Fruit fly (Drosophila melanogaster) whole organism, embryonic: ENCODE results near the gene goe.

ENCODE experiments used
- Awh ChIP-seq: fragments of 200-800 bp; sonication (Bioruptor generic); IDR thresholded peaks from 2 replicates; pipeline ENCODE4, ENCODE4 v1.3.6; 2022; ENCODE audit warnings: missing biosample characterization, missing genetic modification characterization
- CG10147 ChIP-seq: fragments of 200-800 bp; sonication (Bioruptor generic); optimal IDR thresholded peaks from 2 replicates; lab custom pipeline; 2019; ENCODE audit warnings: missing biosample characterization, mild to moderate bottlenecking, missing genetic modification characterization, moderate library complexity
- CG11504 ChIP-seq: fragments of 200-800 bp; sonication (Bioruptor generic); optimal IDR thresholded peaks from 3 replicates; lab custom pipeline; 2019; ENCODE audit warnings: missing biosample characterization, mild to moderate bottlenecking, missing genetic modification characterization, moderate library complexity
- CG11696 ChIP-seq: fragments of 200-800 bp; sonication (Bioruptor generic); IDR thresholded peaks from 2 replicates; pipeline ENCODE4 v1.3.6; 2022; ENCODE audit warnings: missing biosample characterization, missing genetic modification characterization
- CG12071 ChIP-seq: fragments of 200-800 bp; sonication (Bioruptor generic); optimal IDR thresholded peaks from 3 replicates; lab custom pipeline; 2018; ENCODE audit warnings: missing biosample characterization, mild to moderate bottlenecking, missing genetic modification characterization
- CG14667 ChIP-seq: fragments of 200-800 bp; sonication (Bioruptor generic); IDR thresholded peaks from 2 replicates; pipeline ENCODE4 v1.3.6; 2022; ENCODE audit warnings: missing biosample characterization, missing genetic modification characterization
- CG14710 ChIP-seq: fragments of 200-800 bp; sonication (Bioruptor generic); optimal IDR thresholded peaks from 3 replicates; lab custom pipeline; 2019; ENCODE audit warnings: missing biosample characterization, mild to moderate bottlenecking, missing genetic modification characterization, moderate library complexity
- CG14860 ChIP-seq: fragments of 200-800 bp; sonication (Bioruptor generic); IDR thresholded peaks from 3 replicates; pipeline ENCODE4 v1.3.6; 2022; ENCODE audit warnings: missing biosample characterization, missing genetic modification characterization; ENCODE audit not compliant: partially characterized antibody
- CG15479 ChIP-seq: fragments of 200-800 bp; sonication (Bioruptor generic); optimal IDR thresholded peaks from 3 replicates; lab custom pipeline; 2019; ENCODE audit warnings: missing biosample characterization, mild to moderate bottlenecking, missing genetic modification characterization, moderate library complexity
- CG15696 ChIP-seq: fragments of 200-800 bp; sonication (Bioruptor generic); optimal IDR thresholded peaks from 2 replicates; lab custom pipeline; 2019; ENCODE audit warnings: missing biosample characterization, mild to moderate bottlenecking, missing genetic modification characterization, moderate library complexity
- CG16779 ChIP-seq: fragments of 200-800 bp; sonication (Bioruptor generic); IDR thresholded peaks from 2 replicates; pipeline ENCODE4 v1.3.6; 2022; ENCODE audit warnings: missing biosample characterization, missing genetic modification characterization
- CG17385 ChIP-seq: fragments of 200-800 bp; sonication (Bioruptor generic); optimal IDR thresholded peaks from 3 replicates; lab custom pipeline; 2018; ENCODE audit warnings: missing biosample characterization, mild to moderate bottlenecking, missing genetic modification characterization
- CG2875 ChIP-seq: fragments of 200-800 bp; sonication (Bioruptor generic); optimal IDR thresholded peaks from 2 replicates; lab custom pipeline; 2017; ENCODE audit warnings: missing biosample characterization, mild to moderate bottlenecking, missing genetic modification characterization, missing genetic modification reagents
- CG31365 ChIP-seq: fragments of 200-800 bp; sonication (Bioruptor generic); optimal IDR thresholded peaks from 2 replicates; lab custom pipeline; 2018; ENCODE audit warnings: missing biosample characterization, mild to moderate bottlenecking, missing genetic modification characterization
- CG3995 ChIP-seq: fragments of 200-800 bp; sonication (Bioruptor generic); optimal IDR thresholded peaks from 3 replicates; lab custom pipeline; 2016; ENCODE audit warnings: missing biosample characterization, missing genetic modification characterization
- CTCF ChIP-seq: fragments of 200-800 bp; sonication (Bioruptor generic); optimal IDR thresholded peaks from 2 replicates; lab custom pipeline; 2017; ENCODE audit warnings: missing biosample characterization, mild to moderate bottlenecking, missing genetic modification characterization, moderate library complexity
- CoRest ChIP-seq: fragments of 200-800 bp; sonication (Bioruptor generic); optimal IDR thresholded peaks from 3 replicates; lab custom pipeline; 2018; ENCODE audit warnings: missing biosample characterization, mild to moderate bottlenecking, missing genetic modification characterization, moderate library complexity
- CrebB ChIP-seq: fragments of 200-800 bp; sonication (Bioruptor generic); optimal IDR thresholded peaks from 3 replicates; lab custom pipeline; 2018; ENCODE audit warnings: missing biosample characterization, mild to moderate bottlenecking, missing genetic modification characterization
- Dref ChIP-seq: fragments of 200-800 bp; sonication (Bioruptor generic); IDR thresholded peaks from 2 replicates; pipeline ENCODE4 v1.3.6; 2022; ENCODE audit warnings: missing biosample characterization, missing genetic modification characterization
- E2f2 ChIP-seq: fragments of 200-800 bp; sonication (Bioruptor generic); IDR thresholded peaks from 2 replicates; pipeline ENCODE4 v1.3.6; 2022; ENCODE audit warnings: missing biosample characterization, missing genetic modification characterization
- HHEX ChIP-seq: fragments of 200-800 bp; sonication (Bioruptor generic); optimal IDR thresholded peaks from 3 replicates; lab custom pipeline; 2017; ENCODE audit warnings: missing biosample characterization, mild to moderate bottlenecking, missing genetic modification characterization, missing genetic modification reagents
- Hey ChIP-seq: fragments of 200-800 bp; sonication (Bioruptor generic); optimal IDR thresholded peaks from 3 replicates; lab custom pipeline; 2018; ENCODE audit warnings: missing biosample characterization, mild to moderate bottlenecking, missing genetic modification characterization
- HmgD ChIP-seq: fragments of 200-800 bp; sonication (Bioruptor generic); optimal IDR thresholded peaks from 3 replicates; lab custom pipeline; 2016; ENCODE audit warnings: missing biosample characterization, missing genetic modification characterization
- Hr51 ChIP-seq, 2 experiments: fragments of 200-800 bp; sonication (Bioruptor generic); optimal IDR thresholded peaks; 2 replicates in 1 of 2; 3 replicates in 1 of 2; lab custom pipeline; 2016 to 2018; ENCODE audit warnings: missing biosample characterization in 2 of 2, missing genetic modification characterization in 2 of 2, mild to moderate bottlenecking in 1 of 2, moderate library complexity in 1 of 2
- Lim3 ChIP-seq: fragments of 200-800 bp; sonication (Bioruptor generic); IDR thresholded peaks from 2 replicates; pipeline ENCODE4 v1.3.6; 2022; ENCODE audit warnings: missing biosample characterization, missing genetic modification characterization
- MBD-R2 ChIP-seq: fragments of 200-800 bp; sonication (Bioruptor generic); IDR thresholded peaks from 2 replicates; pipeline ENCODE4 v1.3.6; 2022; ENCODE audit warnings: missing biosample characterization, missing genetic modification characterization
- Myb ChIP-seq: fragments of 200-800 bp; sonication (Bioruptor generic); optimal IDR thresholded peaks from 2 replicates; lab custom pipeline; 2016; ENCODE audit warnings: missing biosample characterization, missing genetic modification characterization
- Oaz ChIP-seq: fragments of 200-800 bp; sonication (Bioruptor generic); IDR thresholded peaks from 2 replicates; pipeline ENCODE4 v1.3.6; 2022; ENCODE audit warnings: missing biosample characterization, missing genetic modification characterization
- Rfx ChIP-seq: fragments of 200-800 bp; sonication (Bioruptor generic); IDR thresholded peaks from 2 replicates; pipeline ENCODE4 v1.3.6; 2022; ENCODE audit warnings: missing biosample characterization, missing genetic modification characterization
- Side ChIP-seq: fragments of 200-800 bp; sonication (Bioruptor generic); optimal IDR thresholded peaks from 2 replicates; lab custom pipeline; 2016; ENCODE audit warnings: missing biosample characterization, missing genetic modification characterization
- TFAM ChIP-seq: fragments of 200-800 bp; sonication (Bioruptor generic); optimal IDR thresholded peaks from 2 replicates; lab custom pipeline; 2017; ENCODE audit warnings: missing biosample characterization, missing genetic modification characterization, inconsistent platforms
- ac ChIP-seq: fragments of 200-800 bp; sonication (Bioruptor generic); optimal IDR thresholded peaks from 3 replicates; lab custom pipeline; 2017; ENCODE audit warnings: missing biosample characterization, mild to moderate bottlenecking, missing genetic modification characterization
- bab2 ChIP-seq: fragments of 200-800 bp; sonication (Bioruptor generic); optimal IDR thresholded peaks from 2 replicates; lab custom pipeline; 2016; ENCODE audit warnings: missing biosample characterization, missing genetic modification characterization
- btn ChIP-seq: fragments of 200-800 bp; sonication (Bioruptor generic); optimal IDR thresholded peaks from 2 replicates; lab custom pipeline; 2016; ENCODE audit warnings: missing biosample characterization, missing genetic modification characterization
- eve ChIP-seq, 2 experiments: fragments of >200 bp; optimal IDR thresholded peaks; 2 replicates each; lab custom pipeline; 2017; ENCODE audit warnings: missing biosample characterization in 2 of 2, missing genetic modification characterization in 2 of 2
- grn ChIP-seq: fragments of 200-800 bp; sonication (Bioruptor generic); optimal IDR thresholded peaks from 3 replicates; lab custom pipeline; 2017; ENCODE audit warnings: missing biosample characterization, missing genetic modification characterization
- hbn ChIP-seq: fragments of 200-800 bp; sonication (Bioruptor generic); IDR thresholded peaks from 2 replicates; pipeline ENCODE4 v1.3.6; 2022; ENCODE audit warnings: missing biosample characterization, missing genetic modification characterization; ENCODE audit not compliant: partially characterized antibody
- her ChIP-seq: fragments of 200-800 bp; sonication (Bioruptor generic); optimal IDR thresholded peaks from 2 replicates; lab custom pipeline; 2016; ENCODE audit warnings: missing biosample characterization, missing genetic modification characterization
- ken ChIP-seq: fragments of 200-800 bp; sonication (Bioruptor generic); IDR thresholded peaks from 3 replicates; pipeline ENCODE4 v1.3.6; 2022; ENCODE audit warnings: missing biosample characterization, missing genetic modification characterization
- lbe ChIP-seq: fragments of 200-800 bp; sonication (Bioruptor generic); optimal IDR thresholded peaks from 2 replicates; lab custom pipeline; 2016; ENCODE audit warnings: missing biosample characterization, mild to moderate bottlenecking, missing genetic modification characterization
- luna ChIP-seq: fragments of 200-800 bp; sonication (Bioruptor generic); optimal IDR thresholded peaks from 2 replicates; lab custom pipeline; 2016; ENCODE audit warnings: missing biosample characterization, missing genetic modification characterization
- pita ChIP-seq: fragments of 200-800 bp; sonication (Bioruptor generic); optimal IDR thresholded peaks from 2 replicates; lab custom pipeline; 2017; ENCODE audit warnings: missing biosample characterization, mild to moderate bottlenecking, missing genetic modification characterization
- repo ChIP-seq: fragments of 200-800 bp; sonication (Bioruptor generic); optimal IDR thresholded peaks from 2 replicates; lab custom pipeline; 2016; ENCODE audit warnings: missing biosample characterization, missing genetic modification characterization
- rib ChIP-seq: fragments of 200-800 bp; sonication (Bioruptor generic); IDR thresholded peaks from 2 replicates; pipeline ENCODE4 v1.3.6; 2022; ENCODE audit warnings: missing biosample characterization, missing genetic modification characterization
- sd ChIP-seq: fragments of 200-800 bp; sonication (Bioruptor generic); optimal IDR thresholded peaks from 3 replicates; lab custom pipeline; 2018; ENCODE audit warnings: missing biosample characterization, mild to moderate bottlenecking, missing genetic modification characterization, moderate library complexity
- slbo ChIP-seq: fragments of 200-800 bp; sonication (Bioruptor generic); IDR thresholded peaks from 2 replicates; pipeline ENCODE4 v1.3.6; 2022; ENCODE audit warnings: missing biosample characterization, missing genetic modification characterization
- slp2 ChIP-seq: fragments of 200-800 bp; sonication (Bioruptor generic); optimal IDR thresholded peaks from 2 replicates; lab custom pipeline; 2016; ENCODE audit warnings: missing biosample characterization, missing genetic modification characterization
- sna ChIP-seq: fragments of 200-800 bp; sonication (Bioruptor generic); IDR thresholded peaks from 2 replicates; pipeline ENCODE4 v1.3.6; 2022; ENCODE audit warnings: missing biosample characterization, missing genetic modification characterization; ENCODE audit not compliant: partially characterized antibody
- tin ChIP-seq: fragments of 200-800 bp; sonication (Bioruptor generic); optimal IDR thresholded peaks from 3 replicates; lab custom pipeline; 2016; ENCODE audit warnings: missing biosample characterization, missing genetic modification characterization
- vnd ChIP-seq: fragments of 200-800 bp; sonication (Bioruptor generic); IDR thresholded peaks from 3 replicates; pipeline ENCODE4 v1.3.6; 2022; ENCODE audit warnings: missing biosample characterization, missing genetic modification characterization; ENCODE audit not compliant: partially characterized antibody
- vvl ChIP-seq: fragments of 200-800 bp; sonication (Bioruptor generic); IDR thresholded peaks from 2 replicates; pipeline ENCODE4 v1.3.6; 2022; ENCODE audit warnings: missing biosample characterization, missing genetic modification characterization
- wor ChIP-seq: fragments of 200-800 bp; sonication (Bioruptor generic); IDR thresholded peaks from 2 replicates; pipeline ENCODE4 v1.3.6; 2022; ENCODE audit warnings: missing biosample characterization, missing genetic modification characterization
- zfh1 ChIP-seq: fragments of 200-800 bp; sonication (Bioruptor generic); IDR thresholded peaks from 3 replicates; pipeline ENCODE4 v1.3.6; 2022; ENCODE audit warnings: missing biosample characterization, missing genetic modification characterization

goe gene

dm6 chrX:16783743-16784142 lies 32.0 kb upstream of the goe start, which contains the start of gene mRpL22 (continued):
- no peak for TF ChIP-seq repo (GFP tag; lab: Kevin White, UChicago)
- no peak for TF ChIP-seq CG11696 (GFP tag; lab: Robert Waterston, UW)
- no peak for TF ChIP-seq CoRest (tag; lab: Kevin White, UChicago)
- no peak for TF ChIP-seq CG15696 (tag; lab: Kevin White, UChicago)
- no peak for TF ChIP-seq sd
- TF ChIP-seq hbn (GFP tag; lab: Robert Waterston, UW) = no peak
- no peak for TF ChIP-seq slp2 (GFP tag; lab: Kevin White, UChicago)
- peak; percentile 27 for TF ChIP-seq grn (GFP tag; lab: Kevin White, UChicago)
- TF ChIP-seq Oaz (GFP tag; lab: Robert Waterston, UW) = no peak
- TF ChIP-seq MBD-R2 (GFP tag; lab: Robert Waterston, UW) = peak; percentile 73
- peak; percentile 56 for TF ChIP-seq CG14710 (tag; lab: Kevin White, UChicago)
- no peak for TF ChIP-seq btn (GFP tag; lab: Kevin White, UChicago)
- no peak for TF ChIP-seq CG14860 (GFP tag; lab: Robert Waterston, UW)
- no peak for TF ChIP-seq pita (GFP tag; lab: Kevin White, UChicago)
- no peak for TF ChIP-seq Side (GFP tag; lab: Kevin White, UChicago)
- no peak for TF ChIP-seq wor
- no peak for TF ChIP-seq Awh (GFP tag; lab: Robert Waterston, UW)
- TF ChIP-seq luna (GFP tag; lab: Kevin White, UChicago) = no peak
- TF ChIP-seq Rfx (GFP tag; lab: Robert Waterston, UW) = peak; percentile 31; the same call in 1 of the 2 replicates
- no peak for TF ChIP-seq zfh1 (GFP tag; lab: Robert Waterston, UW)
- no peak for TF ChIP-seq CG14667 (GFP tag; lab: Robert Waterston, UW)
- TF ChIP-seq HHEX (GFP tag; lab: Kevin White, UChicago) = no peak
- no peak for TF ChIP-seq ac (GFP tag; lab: Kevin White, UChicago)
- no peak for TF ChIP-seq CG15479 (GFP tag; lab: Kevin White, UChicago)
- no peak for TF ChIP-seq Hey (tag; lab: Kevin White, UChicago)
- no peak for TF ChIP-seq CG3995 (GFP tag; lab: Kevin White, UChicago)
- no peak for TF ChIP-seq Myb (GFP tag; lab: Kevin White, UChicago)
- TF ChIP-seq her (GFP tag; lab: Kevin White, UChicago) = no peak
- no peak for TF ChIP-seq lbe
- TF ChIP-seq bab2 (GFP tag; lab: Kevin White, UChicago) = no peak
- no peak for TF ChIP-seq tin (GFP tag; lab: Kevin White, UChicago)
- no peak for TF ChIP-seq HmgD
- no peak for TF ChIP-seq CG2875
- no peak for TF ChIP-seq ken (GFP tag; lab: Robert Waterston, UW)
- no peak for TF ChIP-seq Lim3 (GFP tag; lab: Robert Waterston, UW)
- no peak for TF ChIP-seq CG16779 (GFP tag; lab: Robert Waterston, UW)
- TF ChIP-seq CG11504 (tag; lab: Kevin White, UChicago) = peak; percentile 32
- no peak for TF ChIP-seq TFAM (GFP tag; lab: Kevin White, UChicago)
- TF ChIP-seq vvl = peak; percentile 10; the same call in 1 of the 2 replicates
- no peak for TF ChIP-seq rib (GFP tag; lab: Robert Waterston, UW)
- no peak for TF ChIP-seq sna (GFP tag; lab: Robert Waterston, UW)
- no peak for TF ChIP-seq CTCF (GFP tag; lab: Kevin White, UChicago)
- TF ChIP-seq Dref (GFP tag; lab: Robert Waterston, UW) = peak; percentile 47
- no peak for TF ChIP-seq vnd (GFP tag; lab: Robert Waterston, UW)
- no peak for TF ChIP-seq E2f2
- TF ChIP-seq CG17385 (GFP tag; lab: Kevin White, UChicago) = no peak
- no peak for TF ChIP-seq CG10147 (GFP tag; lab: Kevin White, UChicago)
- TF ChIP-seq eve (GFP tag; optimal IDR thresholded peaks at IDR 0.05; lab: Kevin White, UChicago) = no peak
- TF ChIP-seq CrebB = peak; percentile 28
- no peak for TF ChIP-seq CG31365 (tag; lab: Kevin White, UChicago)
- peak; percentile 25; the same call in 1 of the 2 replicates for TF ChIP-seq slbo (GFP tag; lab: Robert Waterston, UW)
- no peak for TF ChIP-seq CG12071
- TF ChIP-seq Hr51 (GFP tag; optimal IDR thresholded peaks at IDR 0.05; lab: Kevin White, UChicago) = no peak
